Worm (Caenorhabditis elegans): ENCODE data around the gene F58H1.5.

- TF ChIP-seq ama-1 (optimal IDR thresholded peaks at IDR 0.05) = no peak
- TF ChIP-seq ama-1 (GFP tag; optimal IDR thresholded peaks at IDR 0.05) = no peak
- no peak for TF ChIP-seq nfya-2 (GFP tag; IDR thresholded peaks at IDR 0.05)
- no peak for TF ChIP-seq sea-2 (GFP tag; IDR thresholded peaks at IDR 0.05)
- TF ChIP-seq lin-40 (tag; optimal IDR thresholded peaks at IDR 0.05) = no peak
- no peak for TF ChIP-seq xnd-1 (tag; optimal IDR thresholded peaks at IDR 0.05)
- no peak for TF ChIP-seq unc-62 (GFP tag; optimal IDR thresholded peaks at IDR 0.05)
These were observed 4.6 kb upstream of the F58H1.5 start for ce11 chrV:11953621-11954020.
